Fruit fly (Drosophila melanogaster): ENCODE measurements around the gene CG11404.

Gene CG11404

DNA sequence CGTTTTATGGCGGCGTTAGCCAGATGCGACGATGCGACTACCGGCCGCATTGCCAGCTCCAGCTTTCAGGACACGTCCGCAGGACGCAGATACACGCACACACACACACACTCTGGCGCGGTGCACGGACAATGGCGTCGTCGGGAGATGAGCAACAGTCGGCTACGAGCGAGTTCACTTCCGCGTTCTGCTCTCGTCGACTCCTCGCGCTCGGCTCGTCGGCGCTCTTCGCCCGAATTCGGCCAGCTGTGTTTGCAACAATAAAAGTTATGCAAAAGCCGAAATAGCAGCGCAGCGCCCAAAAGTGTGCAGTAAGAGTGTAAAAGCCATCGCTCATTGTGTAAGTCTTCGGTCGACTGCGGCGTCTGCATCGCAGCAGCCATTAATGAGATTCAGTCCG, 23.4 kb downstream of the CG11404 start:
- no peak for TF ChIP-seq rn (GFP tag; IDR thresholded peaks at IDR 0.05)
- TF ChIP-seq CG8159 (tag; optimal IDR thresholded peaks at IDR 0.05): no peak
- no peak for TF ChIP-seq CG10348 (GFP tag; IDR thresholded peaks at IDR 0.05)
- no peak for TF ChIP-seq CG15710 (tag; optimal IDR thresholded peaks at IDR 0.05)
- TF ChIP-seq gl (tag; optimal IDR thresholded peaks at IDR 0.05): no peak
- no peak for TF ChIP-seq CG4496 (GFP tag; IDR thresholded peaks at IDR 0.05)
- no peak for TF ChIP-seq CG12605 (GFP tag; IDR thresholded peaks at IDR 0.05)
- peak; percentile 31 for TF ChIP-seq CG13204 (GFP tag; optimal IDR thresholded peaks at IDR 0.05)
- no peak for TF ChIP-seq Ets98B (GFP tag; IDR thresholded peaks at IDR 0.05)

- TF ChIP-seq CG14655 (GFP tag; optimal IDR thresholded peaks at IDR 0.05) (no peak), CG34367 (tag; optimal IDR thresholded peaks at IDR 0.05) (no peak), Pif1B (GFP tag; optimal IDR thresholded peaks at IDR 0.05) (no peak), CG8159 (tag; optimal IDR thresholded peaks at IDR 0.05) (no peak), CG8301 (tag; optimal IDR thresholded peaks at IDR 0.05) (no peak), CG9948 (tag; optimal IDR thresholded peaks at IDR 0.05) (no peak), D1 (tag; optimal IDR thresholded peaks at IDR 0.05) (no peak), EcR (GFP tag; optimal IDR thresholded peaks at IDR 0.05) (no peak), CG13204 (GFP tag; optimal IDR thresholded peaks at IDR 0.05) (no peak), CG15710 (tag; optimal IDR thresholded peaks at IDR 0.05) (no peak), CG12605 (GFP tag; IDR thresholded peaks at IDR 0.05) (no peak), CG32121 (GFP tag; IDR thresholded peaks at IDR 0.05) (no peak), Pif1A (GFP tag; optimal IDR thresholded peaks at IDR 0.05) (no peak), gl (tag; optimal IDR thresholded peaks at IDR 0.05) (no peak), rn (GFP tag; IDR thresholded peaks at IDR 0.05) (no peak), CG10348 (GFP tag; IDR thresholded peaks at IDR 0.05) (no peak)
Measured at dm6 chr3L:22572272-22572671, 24.0 kb downstream of the CG11404 start.

DNA sequence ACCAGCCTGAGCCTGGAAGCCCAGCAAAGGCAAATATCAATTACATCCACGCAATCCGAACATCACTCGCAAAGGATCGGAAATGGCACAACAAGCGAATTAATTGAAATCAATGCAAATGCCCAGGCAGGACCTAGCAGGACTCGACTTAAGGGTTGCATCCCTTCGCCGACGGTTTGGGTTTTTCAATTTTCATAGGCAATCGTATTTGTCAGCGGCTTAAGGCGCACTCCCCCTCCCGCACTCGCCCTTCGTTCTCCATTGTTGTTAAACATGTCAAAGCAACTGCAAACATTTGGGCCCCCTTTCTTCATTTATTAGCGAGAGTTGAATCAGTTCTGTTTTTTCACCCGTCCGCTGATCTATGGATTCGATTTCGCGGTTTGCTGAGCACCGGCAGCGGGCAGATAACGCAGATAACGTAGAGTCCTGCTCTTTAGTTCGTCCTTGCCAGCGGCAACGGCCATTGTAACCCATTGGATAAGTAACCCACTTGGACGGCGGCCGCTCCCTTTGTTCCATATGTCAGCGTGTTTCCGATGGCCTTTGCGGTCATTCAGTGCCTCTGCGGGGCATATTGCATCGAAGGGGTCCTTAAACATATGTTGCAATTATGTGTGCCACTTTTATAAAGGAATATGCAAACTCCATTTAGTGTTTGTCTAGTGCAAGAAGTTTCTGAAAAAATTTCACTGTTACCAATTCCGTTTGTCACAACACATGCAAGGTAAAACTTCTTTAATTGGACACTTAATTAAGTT, 38.3 kb downstream of the CG11404 start:
- TF ChIP-seq CG8301 (tag; optimal IDR thresholded peaks at IDR 0.05): no peak
- no peak for TF ChIP-seq CG15710 (tag; optimal IDR thresholded peaks at IDR 0.05)
- TF ChIP-seq CG17806 (tag; optimal IDR thresholded peaks at IDR 0.05): no peak
- no peak for TF ChIP-seq CG9948 (tag; optimal IDR thresholded peaks at IDR 0.05)
- no peak for TF ChIP-seq CG10348 (GFP tag; IDR thresholded peaks at IDR 0.05)
- TF ChIP-seq CG12605 (GFP tag; IDR thresholded peaks at IDR 0.05): no peak
- no peak for TF ChIP-seq Pif1B (GFP tag; optimal IDR thresholded peaks at IDR 0.05)
- TF ChIP-seq rn (GFP tag; IDR thresholded peaks at IDR 0.05): no peak
- no peak for TF ChIP-seq CG14655 (GFP tag; optimal IDR thresholded peaks at IDR 0.05)
- TF ChIP-seq D1 (tag; optimal IDR thresholded peaks at IDR 0.05): no peak
- no peak for TF ChIP-seq gl (tag; optimal IDR thresholded peaks at IDR 0.05)
- no peak for TF ChIP-seq CG8159 (tag; optimal IDR thresholded peaks at IDR 0.05)
- no peak for TF ChIP-seq CG32121 (GFP tag; IDR thresholded peaks at IDR 0.05)
- TF ChIP-seq Ets98B (GFP tag; IDR thresholded peaks at IDR 0.05): no peak
- no peak for TF ChIP-seq Snoo (tag; optimal IDR thresholded peaks at IDR 0.05)
- no peak for TF ChIP-seq CG4496 (GFP tag; IDR thresholded peaks at IDR 0.05)
- TF ChIP-seq Pif1A (GFP tag; optimal IDR thresholded peaks at IDR 0.05): no peak
- no peak for TF ChIP-seq CG34367 (tag; optimal IDR thresholded peaks at IDR 0.05)

DNA sequence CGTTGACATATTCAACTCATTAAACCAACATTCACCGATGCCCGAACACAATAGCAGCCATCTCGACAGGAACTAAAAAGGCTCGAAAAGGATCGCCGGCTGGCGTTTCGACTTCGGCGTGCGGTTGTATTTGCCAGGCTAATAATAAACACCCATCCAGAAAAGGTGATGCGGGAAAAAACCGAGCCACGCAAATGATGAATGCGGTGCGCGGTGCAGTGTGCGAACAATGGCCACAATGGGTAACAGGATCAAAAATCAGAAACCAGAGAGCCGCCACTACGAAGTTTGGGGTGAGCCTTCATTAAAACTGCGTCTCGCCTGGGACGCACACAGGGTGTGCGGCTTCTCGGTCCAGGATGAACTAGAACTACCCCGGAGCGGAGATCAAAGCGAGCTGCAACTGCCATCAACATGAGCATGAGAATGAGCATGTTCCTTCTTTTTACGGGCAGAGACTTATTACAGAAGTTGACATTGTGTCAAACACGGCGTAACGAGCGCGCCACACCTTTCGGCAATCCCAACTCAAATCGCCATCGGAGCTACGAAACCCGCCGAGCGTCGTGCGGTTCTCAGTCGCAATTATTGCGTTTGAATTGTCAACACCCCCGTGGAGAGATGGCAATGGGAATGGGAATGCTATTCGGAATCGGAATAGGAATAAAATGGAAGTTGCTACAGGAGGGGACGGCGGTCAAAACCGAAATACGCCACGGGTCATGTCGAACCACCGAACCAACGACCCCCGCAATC, 39.8 kb downstream of the CG11404 start:
- TF ChIP-seq CG8301 (tag; optimal IDR thresholded peaks at IDR 0.05): no peak
- TF ChIP-seq CG32121 (GFP tag; IDR thresholded peaks at IDR 0.05): no peak
- no peak for TF ChIP-seq Snoo (tag; optimal IDR thresholded peaks at IDR 0.05)
- TF ChIP-seq Ets98B (GFP tag; IDR thresholded peaks at IDR 0.05): no peak
- no peak for TF ChIP-seq CG17806 (tag; optimal IDR thresholded peaks at IDR 0.05)
- no peak for TF ChIP-seq Pif1A (GFP tag; optimal IDR thresholded peaks at IDR 0.05)
- no peak for TF ChIP-seq D1 (tag; optimal IDR thresholded peaks at IDR 0.05)
- no peak for TF ChIP-seq CG9948 (tag; optimal IDR thresholded peaks at IDR 0.05)
- TF ChIP-seq CG14655 (GFP tag; optimal IDR thresholded peaks at IDR 0.05): no peak
- no peak for TF ChIP-seq CG8159 (tag; optimal IDR thresholded peaks at IDR 0.05)

DNA sequence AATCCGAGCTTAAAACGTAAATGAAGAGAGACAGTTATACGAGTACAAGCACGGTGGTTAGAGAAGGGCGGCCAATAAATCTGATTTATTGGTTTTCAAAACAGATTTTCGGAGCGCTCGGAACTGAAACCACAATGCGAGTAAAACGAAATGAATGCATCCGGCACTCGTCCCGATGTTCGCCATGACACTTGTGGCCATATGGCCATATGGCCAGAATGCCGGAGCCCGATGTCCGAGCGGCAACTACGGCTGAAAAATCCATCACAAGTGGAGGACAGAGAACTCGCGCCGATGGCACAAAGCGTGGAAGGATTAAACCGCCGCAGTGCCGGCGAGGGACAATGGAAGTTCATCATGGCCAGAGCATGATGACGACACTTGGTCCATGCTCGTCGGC, 40.9 kb downstream of the CG11404 start:
- TF ChIP-seq rn (GFP tag; IDR thresholded peaks at IDR 0.05) (no peak), CG8301 (tag; optimal IDR thresholded peaks at IDR 0.05) (no peak), CG14655 (GFP tag; optimal IDR thresholded peaks at IDR 0.05) (no peak), Pif1A (GFP tag; optimal IDR thresholded peaks at IDR 0.05) (no peak), CG15710 (tag; optimal IDR thresholded peaks at IDR 0.05) (no peak)

All from whole organism, pupa.